Fruit fly (Drosophila melanogaster) whole organism, pupa: ENCODE data around the gene CG15283.

Source experiments
- CG10348 ChIP-seq: fragments of 200-800 bp; sonication (Bioruptor generic); IDR thresholded peaks from 2 replicates; pipeline ENCODE4 v1.3.6; 2022; ENCODE audit warnings: missing biosample characterization, missing genetic modification characterization
- CG12605 ChIP-seq: fragments of 200-800 bp; sonication (Bioruptor generic); IDR thresholded peaks from 2 replicates; pipeline ENCODE4 v1.3.6; 2022; ENCODE audit warnings: missing biosample characterization, missing genetic modification characterization
- CG13204 ChIP-seq: fragments of 200-800 bp; sonication (Bioruptor generic); optimal IDR thresholded peaks from 2 replicates; lab custom pipeline; 2018; ENCODE audit warnings: missing biosample characterization, mild to moderate bottlenecking, missing genetic modification characterization, moderate library complexity
- CG14655 ChIP-seq: fragments of 200-800 bp; sonication (Bioruptor generic); optimal IDR thresholded peaks from 3 replicates; lab custom pipeline; 2017; ENCODE audit warnings: mild to moderate bottlenecking, missing biosample characterization, missing genetic modification reagents, missing genetic modification characterization
- CG8301 ChIP-seq: fragments of 200-800 bp; sonication (Bioruptor generic); optimal IDR thresholded peaks from 2 replicates; lab custom pipeline; 2018; ENCODE audit warnings: missing biosample characterization, mild to moderate bottlenecking, missing genetic modification characterization
- D1 ChIP-seq: fragments of 200-800 bp; sonication (Bioruptor generic); optimal IDR thresholded peaks from 2 replicates; lab custom pipeline; 2018; ENCODE audit warnings: missing biosample characterization, mild to moderate bottlenecking, missing genetic modification characterization, moderate library complexity
- EcR ChIP-seq: fragments of 200-800 bp; sonication (Bioruptor generic); optimal IDR thresholded peaks from 3 replicates; lab custom pipeline; 2019; ENCODE audit warnings: missing biosample characterization, missing genetic modification characterization, mild to moderate bottlenecking, moderate library complexity, missing genetic modification reagents
- Ets98B ChIP-seq: fragments of 200-800 bp; sonication (Bioruptor generic); IDR thresholded peaks from 2 replicates; pipeline ENCODE4 v1.3.6; 2022; ENCODE audit warnings: missing biosample characterization, missing genetic modification characterization
- Pif1B ChIP-seq: fragments of 200-800 bp; sonication (Bioruptor generic); optimal IDR thresholded peaks from 3 replicates; lab custom pipeline; 2016; ENCODE audit warnings: missing biosample characterization, missing genetic modification characterization
- rn ChIP-seq: fragments of 200-800 bp; sonication (Bioruptor generic); IDR thresholded peaks from 2 replicates; pipeline ENCODE4 v1.3.6; 2022; ENCODE audit warnings: missing biosample characterization, missing genetic modification characterization

DNA sequence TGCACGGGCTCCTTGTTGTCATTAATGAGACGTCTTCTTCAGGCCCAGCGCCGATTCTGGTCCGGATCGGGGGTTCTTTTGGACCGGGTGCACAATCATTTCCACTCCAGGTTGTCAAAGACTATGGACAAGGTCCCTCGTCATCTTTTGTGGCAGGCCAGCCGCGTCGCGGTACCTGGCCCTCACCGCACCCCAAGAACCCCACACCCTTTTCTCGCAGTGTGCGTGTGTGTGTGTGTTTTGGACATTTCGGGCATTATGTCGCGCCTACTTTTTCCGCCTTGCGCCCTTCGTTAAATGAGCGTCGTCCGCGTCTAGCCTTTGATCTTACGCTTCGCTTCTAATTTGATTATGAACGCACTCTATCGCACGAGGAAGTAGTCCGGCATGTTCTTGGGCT is 32.7 kb upstream of the CG15283 start:
- no peak for TF ChIP-seq EcR (GFP tag; lab: Kevin White, UChicago)
- no peak for TF ChIP-seq CG13204 (GFP tag; lab: Kevin White, UChicago)
- no peak for TF ChIP-seq Pif1B (GFP tag; lab: Kevin White, UChicago)
- no peak for TF ChIP-seq CG10348 (GFP tag; lab: Robert Waterston, UW)
- no peak for TF ChIP-seq rn (GFP tag; lab: Robert Waterston, UW)
- no peak for TF ChIP-seq CG14655
- no peak for TF ChIP-seq CG12605 (GFP tag; lab: Robert Waterston, UW)
- TF ChIP-seq CG8301 (tag; lab: Kevin White, UChicago) = no peak
- TF ChIP-seq D1 = no peak
- TF ChIP-seq Ets98B = no peak
